Fruit fly (Drosophila melanogaster) whole organism, embryonic: ENCODE measurements around the gene CG32281.

ENCODE experiments used
- CG13287 ChIP-seq: fragments of 200-800 bp; sonication (Bioruptor generic); IDR thresholded peaks from 2 replicates; pipeline ENCODE4 v1.3.6; 2022; ENCODE audit warnings: missing biosample characterization, missing genetic modification characterization; ENCODE audit not compliant: partially characterized antibody
- CG31388 ChIP-seq: fragments of 200-800 bp; sonication (Bioruptor generic); optimal IDR thresholded peaks from 2 replicates; lab custom pipeline; 2016; ENCODE audit warnings: missing biosample characterization, missing genetic modification characterization
- CG32767 ChIP-seq: fragments of 200-800 bp; sonication (Bioruptor generic); IDR thresholded peaks from 2 replicates; pipeline ENCODE4 v1.3.6; 2022; ENCODE audit warnings: missing biosample characterization, missing genetic modification characterization
- CG33557 ChIP-seq: fragments of 200-800 bp; sonication (Bioruptor generic); optimal IDR thresholded peaks from 2 replicates; lab custom pipeline; 2019; ENCODE audit warnings: missing biosample characterization, mild to moderate bottlenecking, missing genetic modification characterization, moderate library complexity
- CG6654 ChIP-seq: fragments of 200-800 bp; sonication (Bioruptor generic); optimal IDR thresholded peaks from 2 replicates; lab custom pipeline; 2017; ENCODE audit warnings: missing biosample characterization, mild to moderate bottlenecking, missing genetic modification characterization
- cato ChIP-seq: fragments of 200-800 bp; sonication (Bioruptor generic); optimal IDR thresholded peaks from 2 replicates; lab custom pipeline; 2016; ENCODE audit warnings: missing biosample characterization, missing genetic modification characterization, borderline replicate concordance
- dysf ChIP-seq: fragments of 200-800 bp; sonication (Bioruptor generic); IDR thresholded peaks from 3 replicates; pipeline ENCODE4 v1.3.6; 2022; ENCODE audit warnings: missing biosample characterization, missing genetic modification characterization
- gce ChIP-seq: fragments of 200-800 bp; sonication (Bioruptor generic); IDR thresholded peaks from 3 replicates; pipeline ENCODE4 v1.3.6; 2022; ENCODE audit warnings: missing biosample characterization, missing genetic modification characterization
- gro ChIP-seq: fragments of 200-800 bp; sonication (Bioruptor generic); optimal IDR thresholded peaks from 2 replicates; lab custom pipeline; 2016; ENCODE audit warnings: missing biosample characterization, missing genetic modification characterization
- h ChIP-seq: fragments of >200 bp; optimal IDR thresholded peaks from 2 replicates; lab custom pipeline; 2017
- schlank ChIP-seq: fragments of 200-800 bp; sonication (Bioruptor generic); optimal IDR thresholded peaks from 2 replicates; lab custom pipeline; 2018; ENCODE audit warnings: missing biosample characterization, mild to moderate bottlenecking, missing genetic modification characterization

dm6 chr3L:3157651-3158050 lies 11.5 kb upstream of the CG32281 start:
- no peak for TF ChIP-seq CG31388
- TF ChIP-seq cato: no peak
- TF ChIP-seq CG6654 (GFP tag; lab: Kevin White, UChicago): no peak
- TF ChIP-seq h (lab: Kevin White, UChicago): no peak
- TF ChIP-seq CG13287: no peak
- no peak for TF ChIP-seq CG33557 (GFP tag; lab: Kevin White, UChicago)
- TF ChIP-seq gce (GFP tag; lab: Robert Waterston, UW): no peak
- TF ChIP-seq schlank (tag; lab: Kevin White, UChicago): no peak
- TF ChIP-seq CG32767 (GFP tag; lab: Robert Waterston, UW): no peak
- TF ChIP-seq dysf (GFP tag; lab: Robert Waterston, UW): no peak
- TF ChIP-seq gro (GFP tag; lab: Kevin White, UChicago): no peak
